Fruit fly (Drosophila melanogaster): ENCODE data around the gene Dora.

Dora gene

dm6 chrX:18902800-18903199 is 39.0 kb downstream of the Dora start:
- TF ChIP-seq CG8478 (optimal IDR thresholded peaks at IDR 0.05) (no peak), CTCF (optimal IDR thresholded peaks at IDR 0.05) (no peak)

- no peak for TF ChIP-seq CTCF (optimal IDR thresholded peaks at IDR 0.05)
- no peak for TF ChIP-seq CG8478 (optimal IDR thresholded peaks at IDR 0.05)
Observed at dm6 chrX:18905152-18905551, 41.4 kb downstream of the Dora start.

dm6 chrX:18910827-18911226 is 47.1 kb downstream of the Dora start:
- TF ChIP-seq CG8478 (optimal IDR thresholded peaks at IDR 0.05) = no peak
- TF ChIP-seq CTCF (optimal IDR thresholded peaks at IDR 0.05) = no peak

dm6 chrX:18913359-18913758 is 49.6 kb downstream of the Dora start:
- TF ChIP-seq CG8478 (optimal IDR thresholded peaks at IDR 0.05) (no peak), CTCF (optimal IDR thresholded peaks at IDR 0.05) (no peak)

dm6 chrX:18913764-18914163 is 50.0 kb downstream of the Dora start:
- TF ChIP-seq CG8478 (optimal IDR thresholded peaks at IDR 0.05) = no peak
- TF ChIP-seq CTCF (optimal IDR thresholded peaks at IDR 0.05) = no peak

- TF ChIP-seq CTCF (optimal IDR thresholded peaks at IDR 0.05) = no peak
- TF ChIP-seq CG8478 (optimal IDR thresholded peaks at IDR 0.05) = no peak
Observed at dm6 chrX:18914177-18914576, 50.4 kb downstream of the Dora start.

- TF ChIP-seq CG8478 (optimal IDR thresholded peaks at IDR 0.05) (no peak), CTCF (optimal IDR thresholded peaks at IDR 0.05) (no peak)
Observed at dm6 chrX:18917585-18917984, 53.8 kb downstream of the Dora start.

dm6 chrX:18919422-18920029 is 55.8 kb downstream of the Dora start:
- TF ChIP-seq CG8478 (optimal IDR thresholded peaks at IDR 0.05) (no peak), CTCF (optimal IDR thresholded peaks at IDR 0.05) (no peak)

- TF ChIP-seq CTCF (optimal IDR thresholded peaks at IDR 0.05) (no peak), CG8478 (optimal IDR thresholded peaks at IDR 0.05) (no peak)
Observed at dm6 chrX:18920642-18921355, 57.0 kb downstream of the Dora start.

- no peak for TF ChIP-seq CG8478 (optimal IDR thresholded peaks at IDR 0.05)
- TF ChIP-seq CTCF (optimal IDR thresholded peaks at IDR 0.05) = no peak
Observed at dm6 chrX:18923531-18923930, 59.8 kb downstream of the Dora start.

dm6 chrX:18924713-18925112 is 61.0 kb downstream of the Dora start:
- TF ChIP-seq CG8478 (optimal IDR thresholded peaks at IDR 0.05) (no peak), CTCF (optimal IDR thresholded peaks at IDR 0.05) (no peak)

- TF ChIP-seq CTCF (optimal IDR thresholded peaks at IDR 0.05) (no peak), CG8478 (optimal IDR thresholded peaks at IDR 0.05) (no peak)
Observed at dm6 chrX:18925685-18926371, 62.1 kb downstream of the Dora start.

- TF ChIP-seq CTCF (optimal IDR thresholded peaks at IDR 0.05) = no peak
- TF ChIP-seq CG8478 (optimal IDR thresholded peaks at IDR 0.05) = no peak
Observed at dm6 chrX:18926372-18927200, 62.8 kb downstream of the Dora start.

dm6 chrX:18928608-18929059 is 64.9 kb downstream of the Dora start:
- TF ChIP-seq CTCF (optimal IDR thresholded peaks at IDR 0.05) = no peak
- no peak for TF ChIP-seq CG8478 (optimal IDR thresholded peaks at IDR 0.05)

- no peak for TF ChIP-seq CTCF (optimal IDR thresholded peaks at IDR 0.05)
- TF ChIP-seq CG8478 (optimal IDR thresholded peaks at IDR 0.05) = no peak
Observed at dm6 chrX:18929430-18929829, 65.7 kb downstream of the Dora start.

Measured in S2 (cell line).